Fruit fly (Drosophila melanogaster) Kc167 (cell line): ENCODE measurements around the gene CG15382.

Source experiments
- Myc ChIP-seq: fragments of >200 bp; optimal IDR thresholded peaks from 2 replicates; lab custom pipeline; 2017; ENCODE audit warnings: missing external identifiers
- Sin3A ChIP-seq: fragments of >200 bp; optimal IDR thresholded peaks from 2 replicates; lab custom pipeline; 2018; ENCODE audit warnings: missing external identifiers
- h ChIP-seq: fragments of >200 bp; optimal IDR thresholded peaks from 3 replicates; lab custom pipeline; 2018; ENCODE audit warnings: missing external identifiers
- psq ChIP-seq: fragments of >200 bp; optimal IDR thresholded peaks from 2 replicates; lab custom pipeline; 2017; ENCODE audit warnings: missing external identifiers
- ttk ChIP-seq: sonication (Bioruptor generic); optimal IDR thresholded peaks from 2 replicates; lab custom pipeline; 2017; ENCODE audit warnings: missing external identifiers

- TF ChIP-seq Myc (lab: Kevin White, UChicago): no peak
- TF ChIP-seq Sin3A (lab: Kevin White, UChicago): no peak
- no peak for TF ChIP-seq ttk
- no peak for TF ChIP-seq psq
- TF ChIP-seq h (lab: Kevin White, UChicago): no peak
Observed at dm6 chr2L:2177312-2177968, 21.9 kb downstream of the CG15382 start.
